Worm (Caenorhabditis elegans) whole organism, L3 larva: ENCODE results near the gene sri-63.

Experiments used
- ceh-16 ChIP-seq: sonication (generic microtip); optimal IDR thresholded peaks from 2 replicates; lab custom pipeline; 2017; ENCODE audit warnings: missing biosample characterization, missing genetic modification characterization
- elt-1 ChIP-seq: fragments of 150-350 bp; optimal IDR thresholded peaks from 2 replicates; lab custom pipeline; 2014; ENCODE audit warnings: missing biosample characterization, missing genetic modification characterization
- lin-39 ChIP-seq: fragments of 150-350 bp; optimal IDR thresholded peaks from 2 replicates; lab custom pipeline; 2018; ENCODE audit warnings: missing biosample characterization, missing genetic modification reagents, missing genetic modification characterization
- pha-4 ChIP-seq: fragments of 150-350 bp; optimal IDR thresholded peaks from 2 replicates; lab custom pipeline; 2014; ENCODE audit warnings: missing biosample characterization, missing genetic modification reagents, missing genetic modification characterization
- skn-1 ChIP-seq: fragments of 150-350 bp; optimal IDR thresholded peaks from 2 replicates; lab custom pipeline; 2014; ENCODE audit warnings: missing biosample characterization, missing genetic modification characterization
- snpc-4 ChIP-seq: fragments of 150-350 bp; optimal IDR thresholded peaks from 2 replicates; lab custom pipeline; 2014; ENCODE audit warnings: missing biosample characterization, missing genetic modification characterization
- ztf-11 ChIP-seq: fragments of 150-350 bp; optimal IDR thresholded peaks from 2 replicates; lab custom pipeline; 2014; ENCODE audit warnings: missing biosample characterization, missing genetic modification characterization

- TF ChIP-seq lin-39 (tag; lab: Kevin White, UChicago) (no peak), elt-1 (no peak), snpc-4 (tag; lab: Kevin White, UChicago) (no peak), pha-4 (no peak), ceh-16 (tag; lab: Kevin White, UChicago) (no peak), ztf-11 (tag; lab: Kevin White, UChicago) (no peak), skn-1 (tag; lab: Kevin White, UChicago) (no peak)
Observed at ce11 chrII:3244758-3245157, 42.4 kb upstream of the sri-63 start.
